Fruit fly (Drosophila melanogaster) whole organism, embryonic: Measurements from ENCODE around the gene Ldsdh1.

Experiments
- CG10565 ChIP-seq: fragments of 200-800 bp; sonication (Bioruptor generic); optimal IDR thresholded peaks from 3 replicates; lab custom pipeline; 2016; ENCODE audit warnings: missing biosample characterization, mild to moderate bottlenecking, missing genetic modification characterization
- CG11560 ChIP-seq: fragments of 200-800 bp; sonication (Bioruptor generic); IDR thresholded peaks from 3 replicates; pipeline ENCODE4 v1.3.6; 2022; ENCODE audit warnings: missing biosample characterization, missing genetic modification characterization
- CG12236 ChIP-seq: fragments of 200-800 bp; sonication (Bioruptor generic); optimal IDR thresholded peaks from 2 replicates; lab custom pipeline; 2016; ENCODE audit warnings: missing biosample characterization, missing genetic modification characterization
- CG12942 ChIP-seq: fragments of 200-800 bp; sonication (Bioruptor generic); optimal IDR thresholded peaks from 3 replicates; lab custom pipeline; 2016; ENCODE audit warnings: missing biosample characterization, missing genetic modification characterization
- CG13123 ChIP-seq: fragments of 200-800 bp; sonication (Bioruptor generic); optimal IDR thresholded peaks from 2 replicates; lab custom pipeline; 2016; ENCODE audit warnings: missing biosample characterization, missing genetic modification characterization
- CG13624 ChIP-seq: fragments of 200-800 bp; sonication (Bioruptor generic); optimal IDR thresholded peaks from 2 replicates; lab custom pipeline; 2016; ENCODE audit warnings: missing biosample characterization, missing genetic modification characterization
- CG15073 ChIP-seq: fragments of 200-800 bp; sonication (Bioruptor generic); optimal IDR thresholded peaks from 2 replicates; lab custom pipeline; 2016; ENCODE audit warnings: missing biosample characterization, missing genetic modification characterization
- CG18262 ChIP-seq: fragments of 200-800 bp; optimal IDR thresholded peaks from 3 replicates; lab custom pipeline; 2019; ENCODE audit warnings: missing biosample characterization, mild to moderate bottlenecking, missing genetic modification characterization, moderate library complexity
- CG1832 ChIP-seq: fragments of 200-800 bp; sonication (Bioruptor generic); optimal IDR thresholded peaks from 2 replicates; lab custom pipeline; 2017; ENCODE audit warnings: missing biosample characterization, mild to moderate bottlenecking, missing genetic modification characterization, inconsistent platforms
- CG18764 ChIP-seq: fragments of 200-800 bp; sonication (Bioruptor generic); optimal IDR thresholded peaks from 3 replicates; lab custom pipeline; 2016; ENCODE audit warnings: missing biosample characterization, missing genetic modification characterization
- CG3407 ChIP-seq: fragments of 200-800 bp; sonication (Bioruptor generic); optimal IDR thresholded peaks from 2 replicates; lab custom pipeline; 2018; ENCODE audit warnings: missing biosample characterization, mild to moderate bottlenecking, missing genetic modification characterization
- CG43689 ChIP-seq: fragments of 200-800 bp; sonication (Bioruptor generic); IDR thresholded peaks from 2 replicates; pipeline ENCODE4 v1.3.6; 2022; ENCODE audit warnings: missing biosample characterization, missing genetic modification characterization
- CG4820 ChIP-seq: fragments of 200-800 bp; sonication (Bioruptor generic); optimal IDR thresholded peaks from 3 replicates; lab custom pipeline; 2016; ENCODE audit warnings: missing biosample characterization, missing genetic modification characterization
- CG7745 ChIP-seq: fragments of 200-800 bp; sonication (Bioruptor generic); optimal IDR thresholded peaks from 2 replicates; lab custom pipeline; 2018; ENCODE audit warnings: missing biosample characterization, mild to moderate bottlenecking, missing genetic modification characterization, moderate library complexity
- CG8290 ChIP-seq, 3 experiments: fragments of 200-800 bp; sonication (Bioruptor generic); optimal IDR thresholded peaks; 2 replicates each; lab custom pipeline; 2016 to 2019; ENCODE audit warnings: missing biosample characterization in 3 of 3, missing genetic modification characterization in 3 of 3, mild to moderate bottlenecking in 2 of 3, moderate library complexity in 1 of 3
- CHES-1-like ChIP-seq: fragments of 200-800 bp; sonication (Bioruptor generic); optimal IDR thresholded peaks from 2 replicates; lab custom pipeline; 2016; ENCODE audit warnings: missing biosample characterization, missing genetic modification characterization
- D19B ChIP-seq: fragments of 200-800 bp; sonication (Bioruptor generic); optimal IDR thresholded peaks from 2 replicates; lab custom pipeline; 2017; ENCODE audit warnings: missing biosample characterization, mild to moderate bottlenecking, missing genetic modification characterization
- Doc3 ChIP-seq: fragments of 200-800 bp; sonication (Bioruptor generic); IDR thresholded peaks from 3 replicates; pipeline ENCODE4 v1.3.6; 2022; ENCODE audit warnings: missing biosample characterization, missing genetic modification characterization; ENCODE audit not compliant: partially characterized antibody
- Elba2 ChIP-seq: fragments of 200-800 bp; sonication (Bioruptor generic); optimal IDR thresholded peaks from 3 replicates; lab custom pipeline; 2016; ENCODE audit warnings: missing biosample characterization, missing genetic modification characterization
- Ets97D ChIP-seq: fragments of 200-800 bp; sonication (Bioruptor generic); optimal IDR thresholded peaks from 3 replicates; lab custom pipeline; 2016; ENCODE audit warnings: missing biosample characterization, missing genetic modification characterization
- GATAe ChIP-seq: fragments of 200-800 bp; sonication (Bioruptor generic); conservative IDR thresholded peaks from 2 replicates; pipeline ENCODE4 v1.3.6; 2022; ENCODE audit warnings: missing biosample characterization, missing genetic modification characterization
- H2.0 ChIP-seq: fragments of 200-800 bp; sonication (Bioruptor generic); IDR thresholded peaks from 2 replicates; pipeline ENCODE4 v1.3.6; 2022; ENCODE audit warnings: missing biosample characterization, missing genetic modification characterization
- Hr3 ChIP-seq: fragments of 200-800 bp; sonication (Bioruptor generic); optimal IDR thresholded peaks from 3 replicates; lab custom pipeline; 2016; ENCODE audit warnings: missing biosample characterization, missing genetic modification characterization
- Mad ChIP-seq: fragments of 200-800 bp; sonication (Bioruptor generic); optimal IDR thresholded peaks from 2 replicates; lab custom pipeline; 2016; ENCODE audit warnings: missing biosample characterization, missing genetic modification characterization
- NfI ChIP-seq: fragments of 200-800 bp; sonication (Bioruptor generic); optimal IDR thresholded peaks from 3 replicates; lab custom pipeline; 2018; ENCODE audit warnings: missing biosample characterization, mild to moderate bottlenecking, missing genetic modification characterization, moderate library complexity
- PHDP ChIP-seq: fragments of 200-800 bp; sonication (Bioruptor generic); optimal IDR thresholded peaks from 3 replicates; lab custom pipeline; 2018; ENCODE audit warnings: missing biosample characterization, mild to moderate bottlenecking, missing genetic modification characterization, moderate library complexity
- Side ChIP-seq: fragments of 200-800 bp; sonication (Bioruptor generic); optimal IDR thresholded peaks from 2 replicates; lab custom pipeline; 2016; ENCODE audit warnings: missing biosample characterization, missing genetic modification characterization
- Sin3A ChIP-seq: fragments of >200 bp; optimal IDR thresholded peaks from 2 replicates; lab custom pipeline; 2018
- Ssrp ChIP-seq: fragments of 200-800 bp; sonication (Bioruptor generic); optimal IDR thresholded peaks from 2 replicates; lab custom pipeline; 2018; ENCODE audit warnings: missing biosample characterization, mild to moderate bottlenecking, missing genetic modification characterization, moderate library complexity
- TFAM ChIP-seq: fragments of 200-800 bp; sonication (Bioruptor generic); optimal IDR thresholded peaks from 2 replicates; lab custom pipeline; 2017; ENCODE audit warnings: missing biosample characterization, missing genetic modification characterization, inconsistent platforms
- ab ChIP-seq: fragments of 200-800 bp; sonication (Bioruptor generic); optimal IDR thresholded peaks from 2 replicates; lab custom pipeline; 2016; ENCODE audit warnings: missing biosample characterization, missing genetic modification characterization
- cwo ChIP-seq: fragments of 200-800 bp; sonication (Bioruptor generic); optimal IDR thresholded peaks from 3 replicates; lab custom pipeline; 2017; ENCODE audit warnings: missing biosample characterization, missing genetic modification characterization, mild to moderate bottlenecking, moderate library complexity, missing genetic modification reagents
- dysf ChIP-seq: fragments of 200-800 bp; sonication (Bioruptor generic); IDR thresholded peaks from 3 replicates; pipeline ENCODE4 v1.3.6; 2022; ENCODE audit warnings: missing biosample characterization, missing genetic modification characterization
- emc ChIP-seq: fragments of 200-800 bp; sonication (Bioruptor generic); optimal IDR thresholded peaks from 2 replicates; lab custom pipeline; 2016; ENCODE audit warnings: missing biosample characterization, missing genetic modification characterization
- fd64A ChIP-seq: fragments of 200-800 bp; sonication (Bioruptor generic); optimal IDR thresholded peaks from 3 replicates; lab custom pipeline; 2018; ENCODE audit warnings: missing biosample characterization, mild to moderate bottlenecking, missing genetic modification characterization
- grn ChIP-seq: fragments of 200-800 bp; sonication (Bioruptor generic); optimal IDR thresholded peaks from 3 replicates; lab custom pipeline; 2017; ENCODE audit warnings: missing biosample characterization, missing genetic modification characterization
- gro ChIP-seq: fragments of 200-800 bp; sonication (Bioruptor generic); optimal IDR thresholded peaks from 2 replicates; lab custom pipeline; 2016; ENCODE audit warnings: missing biosample characterization, missing genetic modification characterization
- gsb-n ChIP-seq: fragments of 200-800 bp; sonication (Bioruptor generic); optimal IDR thresholded peaks from 3 replicates; lab custom pipeline; 2018; ENCODE audit warnings: missing biosample characterization, mild to moderate bottlenecking, missing genetic modification characterization
- inv ChIP-seq: fragments of 200-800 bp; sonication (Bioruptor generic); IDR thresholded peaks from 2 replicates; pipeline ENCODE4 v1.3.6; 2022; ENCODE audit warnings: missing biosample characterization, missing genetic modification characterization; ENCODE audit not compliant: partially characterized antibody
- jumu ChIP-seq: fragments of 200-800 bp; sonication (Bioruptor generic); optimal IDR thresholded peaks from 3 replicates; lab custom pipeline; 2016; ENCODE audit warnings: missing biosample characterization, missing genetic modification characterization
- kah ChIP-seq: fragments of 200-800 bp; sonication (Bioruptor generic); optimal IDR thresholded peaks from 2 replicates; lab custom pipeline; 2018; ENCODE audit warnings: missing biosample characterization, mild to moderate bottlenecking, missing genetic modification characterization
- nau ChIP-seq: fragments of 200-800 bp; sonication (Bioruptor generic); optimal IDR thresholded peaks from 3 replicates; lab custom pipeline; 2017; ENCODE audit warnings: missing biosample characterization, mild to moderate bottlenecking, missing genetic modification characterization, missing genetic modification reagents
- p53 ChIP-seq: fragments of 200-800 bp; sonication (Bioruptor generic); optimal IDR thresholded peaks from 2 replicates; lab custom pipeline; 2016; ENCODE audit warnings: missing biosample characterization, missing genetic modification characterization
- pan ChIP-seq, 4 experiments: fragments of >200 bp in 3 of 4; fragments of 200-800 bp in 1 of 4; sonication (Bioruptor generic) in 1 of 4; optimal IDR thresholded peaks in 3 of 4; IDR thresholded peaks in 1 of 4; 2 replicates each; pipeline versions ENCODE4 v1.3.6 to Lab custom; 2017 to 2022; ENCODE audit warnings: missing biosample characterization in 2 of 4, missing genetic modification characterization in 2 of 4, mixed read lengths in 1 of 4
- pfk ChIP-seq: fragments of 200-800 bp; sonication (Bioruptor generic); optimal IDR thresholded peaks from 2 replicates; lab custom pipeline; 2018; ENCODE audit warnings: missing biosample characterization, mild to moderate bottlenecking, missing genetic modification characterization, moderate library complexity
- sc ChIP-seq, 3 experiments: fragments of >200 bp in 2 of 3; fragments of 200-800 bp in 1 of 3; sonication (Bioruptor generic) in 1 of 3; optimal IDR thresholded peaks; 2 replicates in 2 of 3; 3 replicates in 1 of 3; lab custom pipeline; 2017; ENCODE audit warnings: mild to moderate bottlenecking in 1 of 3, missing biosample characterization in 1 of 3, missing genetic modification characterization in 1 of 3, missing genetic modification reagents in 1 of 3
- sima ChIP-seq: fragments of 200-800 bp; sonication (Bioruptor generic); optimal IDR thresholded peaks from 2 replicates; lab custom pipeline; 2016; ENCODE audit warnings: missing biosample characterization, missing genetic modification characterization
- yki ChIP-seq: fragments of >200 bp; optimal IDR thresholded peaks from 3 replicates; lab custom pipeline; 2018
- z ChIP-seq: fragments of 200-800 bp; sonication (Bioruptor generic); IDR thresholded peaks from 3 replicates; pipeline ENCODE4 v1.3.6; 2022; ENCODE audit warnings: missing biosample characterization, missing genetic modification characterization

Ldsdh1 gene

DNA sequence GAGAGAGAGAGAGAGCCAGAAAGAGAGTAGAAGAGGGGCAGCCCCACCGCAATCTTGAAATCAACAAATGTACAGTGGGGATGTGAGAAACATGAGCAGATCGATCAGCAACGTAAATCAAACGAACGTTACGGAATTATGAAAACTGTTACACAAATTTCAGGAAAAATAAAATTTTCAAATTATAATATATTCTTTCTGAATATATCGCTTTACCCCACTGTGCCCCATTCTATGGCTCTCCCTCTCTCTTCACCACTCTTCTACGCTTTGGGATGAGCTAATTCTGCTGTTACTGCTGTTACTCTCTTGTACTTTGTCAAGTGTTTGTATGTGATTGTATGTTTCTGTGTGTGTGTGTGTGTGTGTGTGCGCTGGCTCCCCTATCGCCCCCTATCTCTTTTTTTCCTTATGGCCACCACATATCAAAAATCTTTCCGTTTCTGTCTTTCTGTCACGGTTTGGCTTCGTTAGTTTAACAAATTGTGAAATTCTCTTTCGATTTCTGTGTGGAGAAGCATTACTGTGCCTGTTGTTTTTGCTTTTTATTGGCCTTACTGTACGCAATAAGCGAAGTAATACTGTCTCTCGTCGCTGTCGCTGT lies 9.7 kb upstream of the Ldsdh1 start (continued):
- TF ChIP-seq z (GFP tag; lab: Robert Waterston, UW) (peak; percentile 76), Ssrp (tag; lab: Kevin White, UChicago) (peak; percentile 93), Hr3 (peak; percentile 93), CG15073 (GFP tag; lab: Kevin White, UChicago) (peak; percentile 66), CG12942 (GFP tag; lab: Kevin White, UChicago) (peak; percentile 95), pan (optimal IDR thresholded peaks at IDR 0.05; lab: Kevin White, UChicago) (no peak), pan (GFP tag; optimal IDR thresholded peaks at IDR 0.05 in 1 of 2, IDR thresholded peaks at IDR 0.05 in 1 of 2) (peak in 1 of 2 experiments; percentile 99), CG1832 (GFP tag; lab: Kevin White, UChicago) (no peak), gsb-n (tag; lab: Kevin White, UChicago) (peak; percentile 95), CG18764 (GFP tag; lab: Kevin White, UChicago) (peak; percentile 91), CHES-1-like (GFP tag; lab: Kevin White, UChicago) (peak; percentile 84), sc (optimal IDR thresholded peaks at IDR 0.05; lab: Kevin White, UChicago) (no peak), sc (GFP tag; optimal IDR thresholded peaks at IDR 0.05; lab: Kevin White, UChicago) (peak; percentile 93), grn (peak; percentile 96), Doc3 (peak; percentile 53; the same call in 2 of the 3 replicates), sima (GFP tag; lab: Kevin White, UChicago) (peak; percentile 59), emc (GFP tag; lab: Kevin White, UChicago) (peak; percentile 79), cwo (GFP tag; lab: Kevin White, UChicago) (peak; percentile 96), CG13123 (GFP tag; lab: Kevin White, UChicago) (peak; percentile 86), CG8290 (GFP tag; optimal IDR thresholded peaks at IDR 0.05; lab: Kevin White, UChicago) (peak; percentile 70), CG8290 (tag; optimal IDR thresholded peaks at IDR 0.05; lab: Kevin White, UChicago) (peak; percentile 35 to 92), CG3407 (GFP tag; lab: Kevin White, UChicago) (peak; percentile 91), Mad (peak; percentile 92), CG4820 (peak; percentile 95), CG18262 (tag; lab: Kevin White, UChicago) (peak; percentile 94), dysf (peak; percentile 99), Side (GFP tag; lab: Kevin White, UChicago) (peak; percentile 78), CG10565 (GFP tag; lab: Kevin White, UChicago) (peak; percentile 74), kah (GFP tag; lab: Kevin White, UChicago) (peak; percentile 84), CG12236 (GFP tag; lab: Kevin White, UChicago) (peak; percentile 73), Elba2 (no peak), gro (GFP tag; lab: Kevin White, UChicago) (peak; percentile 90), CG7745 (tag; lab: Kevin White, UChicago) (peak; percentile 7), PHDP (peak; percentile 97), CG13624 (GFP tag; lab: Kevin White, UChicago) (peak; percentile 80), inv (GFP tag; lab: Robert Waterston, UW) (0 out of 2 replicates have a peak, but pooled peaks have one; percentile 35), NfI (GFP tag; lab: Kevin White, UChicago) (peak; percentile 96), H2.0 (GFP tag; lab: Robert Waterston, UW) (peak; percentile 99), yki (lab: Kevin White, UChicago) (peak; percentile 5), CG43689 (GFP tag; lab: Robert Waterston, UW) (peak; percentile 98), ab (peak; percentile 93), nau (GFP tag; lab: Kevin White, UChicago) (peak; percentile 95), D19B (GFP tag; lab: Kevin White, UChicago) (peak; percentile 90), pfk (GFP tag; lab: Kevin White, UChicago) (no peak), CG11560 (peak; percentile 90), jumu (GFP tag; lab: Kevin White, UChicago) (peak; percentile 91), p53 (GFP tag; lab: Kevin White, UChicago) (no peak), TFAM (GFP tag; lab: Kevin White, UChicago) (peak; percentile 67), fd64A (GFP tag; lab: Kevin White, UChicago) (peak; percentile 90), GATAe (GFP tag; lab: Robert Waterston, UW) (peak; percentile 92), Sin3A (no peak), Ets97D (GFP tag; lab: Kevin White, UChicago) (peak; percentile 55)
